Worm (Caenorhabditis elegans): Measurements from ENCODE around the gene B0280.2.
"Not testable (repeated sequence)": the region's sequence is repeated elsewhere in the genome, so short reads cannot be mapped to it uniquely, and the experiment has no call there.

B0280.2 gene

ce11 chrIII:7106854-7107253 is 17.6 kb upstream of the B0280.2 start:
- TF ChIP-seq unc-62 (GFP tag; optimal IDR thresholded peaks at IDR 0.05) = no peak

DNA sequence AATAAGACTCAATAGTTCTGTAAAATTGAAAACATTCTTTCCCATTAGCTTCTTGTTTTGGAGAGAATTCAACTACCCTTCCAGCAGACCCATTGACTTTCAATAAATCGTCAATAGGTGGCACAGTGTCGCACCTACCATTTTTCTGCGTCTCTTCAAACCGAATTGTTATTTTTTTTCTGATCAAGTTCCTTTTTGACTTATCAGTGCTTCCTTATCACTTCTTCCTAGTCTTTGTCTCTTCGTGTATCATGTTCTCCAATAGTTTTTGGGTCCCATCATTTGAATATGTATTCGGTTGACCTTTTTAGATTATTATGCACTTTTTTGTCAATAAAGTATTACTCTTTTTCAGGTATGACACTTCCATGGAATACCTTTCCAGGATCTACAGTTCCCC is 16.5 kb upstream of the B0280.2 start, which contains the start of gene odd-1:
TSS of gene odd-1 (plus strand) at position 349 of the 400 bp plus-strand sequence.
- no peak for TF ChIP-seq unc-62 (GFP tag; optimal IDR thresholded peaks at IDR 0.05)

ce11 chrIII:7111793-7112192 is 12.7 kb upstream of the B0280.2 start, which contains the start of gene B0280.7:
B0280.7 (minus strand) TSS chrIII:7111893.
- TF ChIP-seq unc-62 (GFP tag; optimal IDR thresholded peaks at IDR 0.05) = no peak

ce11 chrIII:7112285-7112684 is 12.2 kb upstream of the B0280.2 start:
- no peak for TF ChIP-seq unc-62 (GFP tag; optimal IDR thresholded peaks at IDR 0.05)

DNA sequence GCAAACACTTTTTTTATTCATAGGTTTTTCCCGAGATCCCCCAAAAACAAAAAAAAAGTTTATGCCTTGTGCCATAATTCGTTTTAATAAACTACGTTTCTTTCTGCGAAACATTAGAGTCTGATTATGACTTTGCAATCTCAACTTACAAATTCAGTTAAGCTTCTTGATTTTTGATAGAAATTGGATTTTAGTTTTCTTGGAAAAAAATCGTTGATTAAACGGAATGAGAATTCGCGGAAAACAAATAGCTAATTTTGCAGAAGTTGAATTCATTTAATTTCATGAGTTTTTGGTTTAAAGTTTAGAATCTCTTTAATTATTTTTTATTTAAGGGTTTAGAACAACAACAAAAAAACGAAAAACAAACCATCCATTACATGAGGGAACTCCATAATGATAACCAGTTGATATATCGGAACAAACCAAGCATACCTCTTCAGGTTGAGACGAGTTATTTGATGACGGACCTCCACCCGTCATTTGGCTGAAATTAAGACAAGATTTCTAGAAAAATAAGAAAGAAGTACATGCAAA is 9.4 kb upstream of the B0280.2 start, which contains the start of gene nhr-10:
TSS of gene nhr-10 (minus strand) at position 487 of the 537 bp plus-strand sequence.
- no peak for TF ChIP-seq unc-62 (GFP tag; optimal IDR thresholded peaks at IDR 0.05)

DNA sequence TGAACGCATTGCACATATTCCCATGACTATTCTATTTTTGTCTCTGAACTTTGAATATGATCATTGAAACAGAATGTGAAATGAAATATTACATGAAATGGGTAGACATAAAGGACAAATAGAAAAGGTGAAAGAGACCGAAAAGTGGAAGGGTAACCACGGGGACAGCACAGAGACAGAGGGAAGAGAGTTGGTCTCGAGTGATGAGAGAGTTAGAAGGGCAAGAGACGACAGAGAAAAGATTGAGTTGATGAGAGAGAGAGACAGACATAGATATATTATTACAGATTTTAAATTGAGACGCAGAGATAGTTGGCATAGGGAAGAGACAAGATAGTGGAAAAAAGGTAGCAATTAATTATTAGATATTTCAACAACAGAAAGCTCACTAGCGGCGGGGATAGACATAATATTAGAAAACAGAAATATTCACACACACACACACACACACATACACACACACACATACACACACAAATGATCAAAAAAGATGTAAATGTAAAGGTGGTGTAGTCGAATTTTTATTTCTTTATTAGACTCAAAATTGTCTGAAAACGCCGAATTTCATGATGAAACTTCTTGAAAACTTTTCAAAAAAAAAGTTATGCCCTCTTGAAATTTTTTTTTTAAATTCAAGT is 7.7 kb upstream of the B0280.2 start:
- TF ChIP-seq unc-62 (GFP tag; optimal IDR thresholded peaks at IDR 0.05) = no peak

DNA sequence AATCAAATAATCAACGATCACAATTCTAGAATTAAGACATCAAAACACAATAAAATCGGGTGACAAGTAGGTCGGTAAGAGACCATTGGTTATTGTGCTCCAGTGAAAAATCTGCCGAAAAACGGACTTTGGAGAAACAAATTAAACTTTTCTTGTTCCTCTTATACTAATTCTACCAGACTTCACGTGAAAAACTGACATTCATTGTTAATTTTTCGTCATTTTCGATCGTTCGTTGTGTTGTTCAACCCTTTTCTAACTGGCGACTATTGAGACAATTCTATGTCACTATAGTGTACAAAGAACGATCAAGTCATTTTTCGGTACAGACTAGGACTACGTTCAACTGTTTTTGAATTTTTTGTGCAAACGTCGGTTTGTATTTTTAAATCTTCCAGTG is 4.0 kb upstream of the B0280.2 start:
- TF ChIP-seq unc-62 (GFP tag; optimal IDR thresholded peaks at IDR 0.05) = no peak

DNA sequence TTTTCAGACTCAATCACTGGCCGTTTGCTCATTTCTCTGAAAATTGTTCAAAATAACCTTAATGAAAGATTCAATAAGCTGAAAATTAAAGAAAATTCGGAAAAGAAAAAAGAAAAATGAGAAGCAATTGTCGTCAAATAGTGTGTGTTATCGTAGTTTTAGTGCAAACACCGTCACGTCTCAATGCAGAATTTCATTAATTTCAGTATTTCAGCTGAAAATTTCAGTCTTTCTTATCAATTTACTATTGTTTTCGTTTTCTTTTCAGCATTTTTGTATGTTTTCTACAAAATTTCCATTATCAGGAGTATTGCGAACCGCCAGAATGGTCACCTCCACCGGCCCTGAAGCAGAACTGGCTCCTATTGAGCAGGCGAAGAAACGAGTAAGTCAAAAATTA is 1.6 kb upstream of the B0280.2 start, which contains the start of the genes B0280.9 and rpia-1:
TSS of gene B0280.9 (minus strand) at position 36 of the 400 bp plus-strand sequence.
TSS of gene rpia-1 (plus strand) at position 269 of the 400 bp plus-strand sequence.
- TF ChIP-seq unc-62 (GFP tag; optimal IDR thresholded peaks at IDR 0.05) = no peak

ce11 chrIII:7128601-7129000 is 4.1 kb downstream of the B0280.2 start, which contains the start of gene viro-2:
viro-2 (plus strand) TSS chrIII:7128901.
- TF ChIP-seq unc-62 (GFP tag; optimal IDR thresholded peaks at IDR 0.05) = not testable (repeated sequence)

DNA sequence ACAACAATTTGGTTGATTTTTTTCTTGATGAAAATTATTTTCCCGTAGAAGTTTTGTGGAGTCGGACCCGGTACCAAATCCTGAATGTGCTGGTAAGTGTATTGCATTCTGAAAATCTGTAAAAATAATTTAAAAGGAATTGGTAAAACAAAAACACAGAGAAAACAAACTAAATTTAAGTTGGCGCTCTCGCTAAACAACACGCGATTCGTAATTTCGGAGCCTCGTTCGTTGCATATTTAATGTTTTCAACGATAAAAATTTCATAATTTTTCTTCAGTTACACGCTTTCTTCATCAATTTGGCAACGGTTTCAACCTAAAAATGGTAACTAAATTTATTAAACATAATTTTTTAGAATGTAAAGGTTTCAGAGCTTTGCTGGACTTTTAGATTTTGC is 9.1 kb downstream of the B0280.2 start, which contains the start of the genes pot-1 and ggtb-1:
TSS of gene pot-1 (minus strand) at position 120 of the 400 bp plus-strand sequence.
TSS of gene ggtb-1 (plus strand) at position 208 of the 400 bp plus-strand sequence.
- no peak for TF ChIP-seq unc-62 (GFP tag; optimal IDR thresholded peaks at IDR 0.05)

DNA sequence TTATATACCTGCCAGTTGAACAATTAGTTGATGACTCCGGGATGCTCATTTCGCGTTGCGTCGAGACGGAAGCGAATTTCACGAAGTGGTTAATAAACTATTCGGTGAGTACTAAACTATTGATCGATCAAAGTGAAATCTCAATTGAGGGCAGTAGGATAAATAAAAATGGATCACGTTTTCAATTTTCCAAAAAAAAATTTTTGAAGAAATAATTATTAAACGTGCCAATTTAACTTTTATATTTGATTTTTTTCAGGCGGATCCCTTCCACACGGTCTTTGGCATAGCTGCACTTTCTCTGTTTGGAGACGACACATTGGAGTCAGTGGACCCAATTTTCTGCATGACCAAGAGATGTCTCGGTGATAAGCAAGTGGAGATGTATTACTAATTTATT is 11.6 kb downstream of the B0280.2 start, which contains the start of gene B0280.17:
TSS of gene B0280.17 (minus strand) at position 101 of the 400 bp plus-strand sequence.
- no peak for TF ChIP-seq unc-62 (GFP tag; optimal IDR thresholded peaks at IDR 0.05)

DNA sequence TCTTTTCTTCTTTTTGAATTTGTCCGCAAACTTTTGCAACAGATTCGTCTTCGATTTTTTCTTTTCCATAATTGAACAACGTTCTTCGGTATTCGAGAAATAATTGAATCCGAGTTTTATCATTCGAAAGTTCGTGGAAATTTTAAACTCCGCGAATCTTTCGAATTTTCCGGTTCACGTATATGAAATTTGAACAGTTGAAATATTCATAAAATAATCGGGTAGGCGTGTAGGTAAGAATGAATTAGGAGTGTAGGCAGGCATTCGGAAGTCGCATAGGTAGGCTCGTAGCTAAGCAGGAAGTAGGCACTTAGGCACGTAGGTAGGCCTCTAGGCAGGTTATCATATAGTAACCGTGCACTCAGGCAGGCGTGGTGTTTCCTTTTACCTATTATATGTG is 13.7 kb downstream of the B0280.2 start, which contains the start of gene B0280.11:
TSS of gene B0280.11 (minus strand) at position 101 of the 400 bp plus-strand sequence.
- no peak for TF ChIP-seq unc-62 (GFP tag; optimal IDR thresholded peaks at IDR 0.05)

DNA sequence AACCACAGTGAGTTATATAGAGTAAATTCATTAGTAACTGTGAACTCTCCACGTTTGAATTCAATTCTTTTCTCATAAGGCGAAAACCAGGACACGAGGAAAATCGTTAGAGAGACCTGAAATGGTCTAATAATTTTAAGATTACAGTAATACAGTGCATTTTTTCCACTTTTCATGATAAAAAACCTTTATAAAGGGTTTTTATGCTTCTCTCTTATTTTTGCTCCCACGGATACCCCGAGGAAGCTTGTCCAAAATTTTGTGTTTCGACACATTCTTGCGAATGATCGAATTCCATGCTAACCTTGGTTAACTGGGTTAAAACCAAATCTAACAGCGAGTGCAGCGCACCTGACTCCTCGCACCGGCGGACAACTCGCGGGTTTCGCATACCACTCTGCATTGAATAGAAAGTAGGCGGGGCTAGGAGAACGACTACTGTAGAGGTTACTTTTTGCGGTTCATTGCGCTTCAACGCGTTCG is 15.8 kb downstream of the B0280.2 start:
- no peak for TF ChIP-seq unc-62 (GFP tag; optimal IDR thresholded peaks at IDR 0.05)

ce11 chrIII:7141285-7141715 is 16.8 kb downstream of the B0280.2 start:
- TF ChIP-seq unc-62 (GFP tag; optimal IDR thresholded peaks at IDR 0.05) = no peak

ce11 chrIII:7142172-7142601 is 17.7 kb downstream of the B0280.2 start:
- no peak for TF ChIP-seq unc-62 (GFP tag; optimal IDR thresholded peaks at IDR 0.05)

ce11 chrIII:7144749-7145148 is 20.3 kb downstream of the B0280.2 start, which contains the start of gene glr-2:
glr-2 (minus strand) TSS chrIII:7144959.
- TF ChIP-seq unc-62 (GFP tag; optimal IDR thresholded peaks at IDR 0.05) = no peak
